Worm (Caenorhabditis elegans) whole organism, L1 larva: ENCODE measurements around the gene scc-1.
A peak's percentile ranks its signal among the peaks of the same experiment; 100 is the strongest.

ENCODE experiments used
- C34B4.2 ChIP-seq: sonication (generic microtip); optimal IDR thresholded peaks from 2 replicates; lab custom pipeline; 2017; ENCODE audit warnings: mild to moderate bottlenecking, missing genetic modification characterization, missing compliant biosample characterization
- F16B12.6 ChIP-seq: fragments of 150-350 bp; optimal IDR thresholded peaks from 2 replicates; lab custom pipeline; 2014; ENCODE audit warnings: missing biosample characterization, missing genetic modification characterization
- aha-1 ChIP-seq: fragments of 150-350 bp; optimal IDR thresholded peaks from 2 replicates; lab custom pipeline; 2014; ENCODE audit warnings: missing biosample characterization, missing genetic modification characterization
- alr-1 ChIP-seq: fragments of 200-800 bp; sonication (Bioruptor generic); optimal IDR thresholded peaks from 2 replicates; lab custom pipeline; 2018; ENCODE audit warnings: borderline replicate concordance, mild to moderate bottlenecking, missing genetic modification characterization, missing compliant biosample characterization
- aly-2 ChIP-seq: fragments of 150-350 bp; optimal IDR thresholded peaks from 2 replicates; lab custom pipeline; 2014; ENCODE audit warnings: missing biosample characterization, missing genetic modification characterization
- ceh-8 ChIP-seq: fragments of 200-800 bp; sonication (Bioruptor generic); optimal IDR thresholded peaks from 2 replicates; lab custom pipeline; 2018; ENCODE audit warnings: mild to moderate bottlenecking, missing genetic modification characterization, moderate library complexity, missing compliant biosample characterization
- ceh-82 ChIP-seq, 3 experiments: fragments of 150-350 bp in 1 of 3; sonication (generic microtip) in 2 of 3; optimal IDR thresholded peaks; 2 replicates each; lab custom pipeline; 2014 to 2017; ENCODE audit warnings: missing biosample characterization in 3 of 3, missing genetic modification characterization in 3 of 3
- ceh-88 ChIP-seq: fragments of 200-800 bp; sonication (Bioruptor generic); IDR thresholded peaks from 2 replicates; pipeline ENCODE4 v1.3.6; 2022; ENCODE audit warnings: missing genetic modification characterization, missing compliant biosample characterization
- ceh-90 ChIP-seq: sonication (generic microtip); optimal IDR thresholded peaks from 2 replicates; lab custom pipeline; 2016; ENCODE audit warnings: missing genetic modification characterization, missing compliant biosample characterization
- dsc-1 ChIP-seq: sonication (generic microtip); optimal IDR thresholded peaks from 2 replicates; lab custom pipeline; 2016; ENCODE audit warnings: mild to moderate bottlenecking, missing genetic modification characterization, missing compliant biosample characterization
- efl-3 ChIP-seq: fragments of 200-800 bp; sonication (Bioruptor generic); optimal IDR thresholded peaks from 2 replicates; lab custom pipeline; 2018; ENCODE audit warnings: mild to moderate bottlenecking, missing genetic modification characterization, missing compliant biosample characterization
- elt-2 ChIP-seq: sonication (generic microtip); optimal IDR thresholded peaks from 2 replicates; lab custom pipeline; 2016; ENCODE audit warnings: missing genetic modification characterization, mild to moderate bottlenecking, inconsistent platforms, missing compliant biosample characterization, missing genetic modification reagents
- elt-3 ChIP-seq, 6 experiments: fragments of 150-350 bp in 1 of 6; sonication (generic microtip); optimal IDR thresholded peaks; 2 replicates each; lab custom pipeline; 2017 to 2018; ENCODE audit warnings: missing biosample characterization in 6 of 6, missing genetic modification characterization in 6 of 6, inconsistent platforms in 1 of 6
- fkh-10 ChIP-seq: sonication (generic microtip); optimal IDR thresholded peaks from 2 replicates; lab custom pipeline; 2017; ENCODE audit warnings: missing biosample characterization, missing genetic modification reagents, missing genetic modification characterization
- fkh-4 ChIP-seq: sonication (generic microtip); optimal IDR thresholded peaks from 2 replicates; lab custom pipeline; 2016; ENCODE audit warnings: missing compliant biosample characterization, missing genetic modification characterization, borderline replicate concordance
- fos-1 ChIP-seq: fragments of 150-350 bp; optimal IDR thresholded peaks from 2 replicates; lab custom pipeline; 2014; ENCODE audit warnings: missing biosample characterization, missing genetic modification characterization
- grh-1 ChIP-seq: fragments of 200-800 bp; sonication (Bioruptor generic); IDR thresholded peaks from 2 replicates; pipeline ENCODE4 v1.3.6; 2022; ENCODE audit warnings: missing genetic modification reagents, missing genetic modification characterization, missing compliant biosample characterization
- hlh-17 ChIP-seq: fragments of 200-800 bp; sonication (Bioruptor generic); optimal IDR thresholded peaks from 2 replicates; lab custom pipeline; 2018; ENCODE audit warnings: missing genetic modification characterization, mild to moderate bottlenecking, missing compliant biosample characterization, moderate library complexity, borderline replicate concordance
- hlh-4 ChIP-seq: sonication (generic microtip); optimal IDR thresholded peaks from 2 replicates; lab custom pipeline; 2016; ENCODE audit warnings: mild to moderate bottlenecking, missing genetic modification characterization, missing compliant biosample characterization
- irx-1 ChIP-seq: sonication (generic microtip); optimal IDR thresholded peaks from 2 replicates; lab custom pipeline; 2016; ENCODE audit warnings: missing genetic modification characterization, missing compliant biosample characterization
- isw-1 ChIP-seq: fragments of 200-800 bp; sonication (Bioruptor generic); IDR thresholded peaks from 2 replicates; pipeline ENCODE4 v1.3.6; 2022; ENCODE audit warnings: missing genetic modification characterization, missing compliant biosample characterization
- jun-1 ChIP-seq: fragments of 150-350 bp; optimal IDR thresholded peaks from 2 replicates; lab custom pipeline; 2014; ENCODE audit warnings: missing biosample characterization, missing genetic modification reagents, missing genetic modification characterization
- lin-14 ChIP-seq: fragments of 200-800 bp; sonication (Bioruptor generic); optimal IDR thresholded peaks from 2 replicates; lab custom pipeline; 2018; ENCODE audit warnings: mild to moderate bottlenecking, missing genetic modification characterization, moderate library complexity, missing compliant biosample characterization
- lin-15B ChIP-seq: fragments of 150-350 bp; sonication (generic microtip); optimal IDR thresholded peaks from 3 replicates; lab custom pipeline; 2014; ENCODE audit warnings: missing biosample characterization, missing genetic modification characterization
- lin-39 ChIP-seq: fragments of 150-350 bp; optimal IDR thresholded peaks from 2 replicates; lab custom pipeline; 2014; ENCODE audit warnings: missing biosample characterization, missing genetic modification reagents, missing genetic modification characterization
- nhr-11 ChIP-seq: fragments of 150-350 bp; optimal IDR thresholded peaks from 2 replicates; lab custom pipeline; 2014; ENCODE audit warnings: missing biosample characterization, missing genetic modification characterization
- nhr-237 ChIP-seq: fragments of 150-350 bp; optimal IDR thresholded peaks from 2 replicates; lab custom pipeline; 2014; ENCODE audit warnings: missing biosample characterization, missing genetic modification characterization
- nhr-47 ChIP-seq: sonication (generic microtip); optimal IDR thresholded peaks from 2 replicates; lab custom pipeline; 2016; ENCODE audit warnings: mild to moderate bottlenecking, missing genetic modification characterization, moderate library complexity, missing compliant biosample characterization
- nhr-71 ChIP-seq: sonication (generic microtip); optimal IDR thresholded peaks from 2 replicates; lab custom pipeline; 2016; ENCODE audit warnings: mild to moderate bottlenecking, missing genetic modification characterization, moderate library complexity, missing compliant biosample characterization
- nhr-76 ChIP-seq: sonication (generic microtip); optimal IDR thresholded peaks from 2 replicates; lab custom pipeline; 2017; ENCODE audit warnings: missing biosample characterization, missing genetic modification characterization
- nhr-85 ChIP-seq: sonication (generic microtip); peaks from one replicate; lab custom pipeline; 2016; ENCODE audit warnings: missing genetic modification characterization, inconsistent platforms, missing compliant biosample characterization
- nhr-90 ChIP-seq: sonication (generic microtip); optimal IDR thresholded peaks from 2 replicates; lab custom pipeline; 2016; ENCODE audit warnings: mild to moderate bottlenecking, missing genetic modification characterization, missing compliant biosample characterization; ENCODE audit not compliant: poor library complexity
- pax-3 ChIP-seq: fragments of 200-800 bp; sonication (Bioruptor generic); optimal IDR thresholded peaks from 2 replicates; lab custom pipeline; 2018; ENCODE audit warnings: mild to moderate bottlenecking, missing genetic modification characterization, moderate library complexity, missing compliant biosample characterization
- rnt-1 ChIP-seq: sonication (generic microtip); optimal IDR thresholded peaks from 2 replicates; lab custom pipeline; 2016; ENCODE audit warnings: mild to moderate bottlenecking, missing genetic modification characterization, moderate library complexity, missing compliant biosample characterization
- sptf-1 ChIP-seq: fragments of 150-350 bp; optimal IDR thresholded peaks from 2 replicates; lab custom pipeline; 2014; ENCODE audit warnings: missing biosample characterization, missing genetic modification characterization
- sup-37 ChIP-seq: fragments of 200-800 bp; sonication (Bioruptor generic); optimal IDR thresholded peaks from 2 replicates; lab custom pipeline; 2018; ENCODE audit warnings: mild to moderate bottlenecking, missing genetic modification characterization, missing compliant biosample characterization
- tlp-1 ChIP-seq: fragments of 150-350 bp; optimal IDR thresholded peaks from 2 replicates; lab custom pipeline; 2014; ENCODE audit warnings: missing biosample characterization, missing genetic modification characterization
- unc-30 ChIP-seq: sonication (generic microtip); optimal IDR thresholded peaks from 2 replicates; lab custom pipeline; 2017; ENCODE audit warnings: missing biosample characterization, missing genetic modification characterization
- unc-62 ChIP-seq: fragments of 150-350 bp; optimal IDR thresholded peaks from 2 replicates; lab custom pipeline; 2014; ENCODE audit warnings: missing biosample characterization, missing genetic modification reagents, missing genetic modification characterization
- unc-98 ChIP-seq: fragments of 200-800 bp; sonication (Bioruptor generic); IDR thresholded peaks from 2 replicates; pipeline ENCODE4 v1.3.6; 2022; ENCODE audit warnings: missing genetic modification characterization, missing compliant biosample characterization
- zag-1 ChIP-seq: fragments of 150-350 bp; optimal IDR thresholded peaks from 2 replicates; lab custom pipeline; 2014; ENCODE audit warnings: missing biosample characterization, missing genetic modification characterization
- ztf-11 ChIP-seq, 2 experiments: sonication (generic microtip); optimal IDR thresholded peaks; 2 replicates each; lab custom pipeline; 2016 to 2017; ENCODE audit warnings: missing genetic modification characterization in 2 of 2, missing biosample characterization in 1 of 2, missing compliant biosample characterization in 1 of 2
- ztf-4 ChIP-seq: fragments of 150-350 bp; optimal IDR thresholded peaks from 2 replicates; lab custom pipeline; 2014; ENCODE audit warnings: missing biosample characterization, missing genetic modification characterization

Gene scc-1

ce11 chrII:4672584-4673110 is 25.9 kb upstream of the scc-1 start, which contains the start of the genes clec-140 and hmg-11 (continued):
- TF ChIP-seq sptf-1 (tag; lab: Kevin White, UChicago) (no peak), elt-2 (tag; lab: Kevin White, UChicago) (no peak), nhr-11 (tag; lab: Kevin White, UChicago) (no peak), ceh-88 (GFP tag; lab: Robert Waterston, UW) (no peak), lin-39 (tag; lab: Kevin White, UChicago) (no peak), dsc-1 (tag; lab: Kevin White, UChicago) (peak; percentile 65), aly-2 (tag; lab: Kevin White, UChicago) (no peak), nhr-71 (no peak), F16B12.6 (tag; lab: Kevin White, UChicago) (peak; percentile 2), sup-37 (GFP tag; lab: Kevin White, UChicago) (no peak), unc-30 (tag; lab: Kevin White, UChicago) (no peak), nhr-85 (tag; lab: Kevin White, UChicago) (peak; percentile 66), lin-15B (tag; lab: Kevin White, UChicago) (peak; percentile 28), nhr-90 (tag; lab: Kevin White, UChicago) (no peak), jun-1 (peak; percentile 13), nhr-76 (tag; lab: Kevin White, UChicago) (no peak), nhr-237 (tag; lab: Kevin White, UChicago) (no peak), irx-1 (tag; lab: Kevin White, UChicago) (no peak), tlp-1 (tag; lab: Kevin White, UChicago) (no peak), pax-3 (tag; lab: Kevin White, UChicago) (no peak), unc-62 (no peak), fos-1 (tag; lab: Kevin White, UChicago) (no peak), isw-1 (GFP tag; lab: Robert Waterston, UW) (no peak), nhr-47 (no peak), C34B4.2 (tag; lab: Kevin White, UChicago) (no peak), grh-1 (GFP tag; lab: Robert Waterston, UW) (no peak), ztf-11 (tag; optimal IDR thresholded peaks at IDR 0.05; lab: Kevin White, UChicago) (peak in 1 of 2 experiments; percentile 55), elt-3 (tag; optimal IDR thresholded peaks at IDR 0.05; lab: Kevin White, UChicago) (peak in 1 of 6 experiments; percentile 21), efl-3 (no peak), fkh-4 (no peak), ztf-4 (no peak), lin-14 (peak; percentile 96), hlh-4 (tag; lab: Kevin White, UChicago) (no peak), hlh-17 (GFP tag; lab: Kevin White, UChicago) (no peak), ceh-82 (tag; optimal IDR thresholded peaks at IDR 0.05; lab: Kevin White, UChicago) (peak in 2 of 3 experiments; percentile 9 to 79), ceh-90 (no peak)
- TF ChIP-seq, all 84 proteins: peak for 23

ce11 chrII:4673242-4673641 is 25.3 kb upstream of the scc-1 start:
- TF ChIP-seq rnt-1 (tag; lab: Kevin White, UChicago): no peak
- no peak for TF ChIP-seq pax-3 (tag; lab: Kevin White, UChicago)
- TF ChIP-seq ceh-8 (GFP tag; lab: Kevin White, UChicago): no peak
- no peak for TF ChIP-seq aha-1 (tag; lab: Kevin White, UChicago)
- TF ChIP-seq fkh-10: no peak
- no peak for TF ChIP-seq alr-1
- no peak for TF ChIP-seq unc-98 (GFP tag; lab: Robert Waterston, UW)
- TF ChIP-seq nhr-90 (tag; lab: Kevin White, UChicago): no peak
- TF ChIP-seq ztf-4: no peak
- TF ChIP-seq jun-1: no peak
- no peak for TF ChIP-seq zag-1
